Fruit fly (Drosophila melanogaster): ENCODE results near the gene CG6996.
A peak's percentile ranks its signal among the peaks of the same experiment; 100 is the strongest.

Gene CG6996

dm6 chr3L:20194731-20195130 lies 12.6 kb upstream of the CG6996 start (continued):
- no peak for TF ChIP-seq CG8290 (GFP tag; optimal IDR thresholded peaks at IDR 0.05)
- TF ChIP-seq CG8290 (tag; optimal IDR thresholded peaks at IDR 0.05): peak in 1 of 2 experiments; percentile 83
- no peak for TF ChIP-seq Bdp1 (GFP tag; optimal IDR thresholded peaks at IDR 0.05)
- peak; percentile 2 for TF ChIP-seq zfh2 (GFP tag; optimal IDR thresholded peaks at IDR 0.05)
- TF ChIP-seq Oli (tag; optimal IDR thresholded peaks at IDR 0.05): peak; percentile 55
- TF ChIP-seq dm (GFP tag; optimal IDR thresholded peaks at IDR 0.05): no peak
- peak; percentile 14; the same call in 1 of the 3 replicates for TF ChIP-seq Aef1 (GFP tag; IDR thresholded peaks at IDR 0.05)
- peak; percentile 16 for TF ChIP-seq caup (GFP tag; optimal IDR thresholded peaks at IDR 0.05; ENCODE audit: severe bottlenecking)
- peak; percentile 54; the same call in 1 of the 2 replicates for TF ChIP-seq ranshi (GFP tag; IDR thresholded peaks at IDR 0.05)
- no peak for TF ChIP-seq CG18764 (GFP tag; optimal IDR thresholded peaks at IDR 0.05)
- peak; percentile 74 for TF ChIP-seq slbo (GFP tag; IDR thresholded peaks at IDR 0.05)
- TF ChIP-seq chif (GFP tag; optimal IDR thresholded peaks at IDR 0.05): peak; percentile 13 to 16
- TF ChIP-seq CG30020 (tag; optimal IDR thresholded peaks at IDR 0.05): no peak
- TF ChIP-seq CG1602 (GFP tag; optimal IDR thresholded peaks at IDR 0.05): peak; percentile 31
- 0 out of 4 replicates have a peak, but pooled peaks have one; percentile 35 for TF ChIP-seq chinmo (GFP tag; IDR thresholded peaks at IDR 0.05; ENCODE audit: partially characterized antibody)
- TF ChIP-seq CG30431 (GFP tag; optimal IDR thresholded peaks at IDR 0.05): peak; percentile 7
- TF ChIP-seq MTF-1 (GFP tag; optimal IDR thresholded peaks at IDR 0.05; ENCODE audit: borderline replicate concordance): no peak
- TF ChIP-seq prd (optimal IDR thresholded peaks at IDR 0.05): no peak
- TF ChIP-seq prd (GFP tag; IDR thresholded peaks at IDR 0.05): peak; percentile 75
- TF ChIP-seq ase (GFP tag; IDR thresholded peaks at IDR 0.05): no peak
- no peak for TF ChIP-seq tna (GFP tag; IDR thresholded peaks at IDR 0.05; ENCODE audit: partially characterized antibody)
- peak; percentile 1 for TF ChIP-seq az2 (GFP tag; optimal IDR thresholded peaks at IDR 0.05)
- TF ChIP-seq ara (GFP tag; IDR thresholded peaks at IDR 0.05): peak; percentile 26; the same call in 1 of the 2 replicates
- TF ChIP-seq slou (GFP tag; optimal IDR thresholded peaks at IDR 0.05): no peak
- TF ChIP-seq Hr51 (GFP tag; optimal IDR thresholded peaks at IDR 0.05): peak; percentile 2 to 20
- TF ChIP-seq Mrtf (GFP tag; IDR thresholded peaks at IDR 0.05): peak; percentile 62; the same call in 2 of the 3 replicates
- peak; percentile 48 for TF ChIP-seq lilli (GFP tag; optimal IDR thresholded peaks at IDR 0.05)
- no peak for TF ChIP-seq CG15073 (GFP tag; optimal IDR thresholded peaks at IDR 0.05)
- TF ChIP-seq Hsf (GFP tag; optimal IDR thresholded peaks at IDR 0.05): peak; percentile 40
- TF ChIP-seq seq (GFP tag; IDR thresholded peaks at IDR 0.05): peak; percentile 15; the same call in 1 of the 2 replicates
- peak; percentile 41 to 55 for TF ChIP-seq bsh (GFP tag; optimal IDR thresholded peaks at IDR 0.05)
- TF ChIP-seq Chrac-16 (GFP tag; optimal IDR thresholded peaks at IDR 0.05): peak; percentile 30
- peak; percentile 11 for TF ChIP-seq CG8388 (GFP tag; optimal IDR thresholded peaks at IDR 0.05)
- TF ChIP-seq CG10959 (GFP tag; IDR thresholded peaks at IDR 0.05): peak; percentile 41; the same call in 1 of the 2 replicates
- TF ChIP-seq CG10462 (GFP tag; optimal IDR thresholded peaks at IDR 0.05): no peak
- TF ChIP-seq sima (GFP tag; optimal IDR thresholded peaks at IDR 0.05): no peak
- TF ChIP-seq HHEX (GFP tag; optimal IDR thresholded peaks at IDR 0.05): peak; percentile 36
- peak; percentile 59; the same call in 1 of the 3 replicates for TF ChIP-seq otp (GFP tag; IDR thresholded peaks at IDR 0.05)
- peak; percentile 33 for TF ChIP-seq bcd (GFP tag; optimal IDR thresholded peaks at IDR 0.05)
- TF ChIP-seq lmd (GFP tag; IDR thresholded peaks at IDR 0.05): peak; percentile 43; the same call in 1 of the 2 replicates
- peak; percentile 17 for TF ChIP-seq slp2 (GFP tag; optimal IDR thresholded peaks at IDR 0.05)
- TF ChIP-seq CG31365 (tag; optimal IDR thresholded peaks at IDR 0.05): no peak
- TF ChIP-seq CG4820 (GFP tag; optimal IDR thresholded peaks at IDR 0.05): peak; percentile 8
- TF ChIP-seq CG3281 (GFP tag; optimal IDR thresholded peaks at IDR 0.05): peak; percentile 32
- peak; percentile 40 for TF ChIP-seq nmo (GFP tag; optimal IDR thresholded peaks at IDR 0.05)
- TF ChIP-seq CG13624 (GFP tag; optimal IDR thresholded peaks at IDR 0.05): peak; percentile 11
- TF ChIP-seq CG16813 (GFP tag; IDR thresholded peaks at IDR 0.05; ENCODE audit: partially characterized antibody): no peak
- peak; percentile 49; the same call in 1 of the 2 replicates for TF ChIP-seq al (GFP tag; IDR thresholded peaks at IDR 0.05)
- TF ChIP-seq dpn (GFP tag; optimal IDR thresholded peaks at IDR 0.05): peak; percentile 38 to 50
- no peak for TF ChIP-seq hb (GFP tag; IDR thresholded peaks at IDR 0.05; ENCODE audit: partially characterized antibody)
- TF ChIP-seq NFAT (GFP tag; IDR thresholded peaks at IDR 0.05): 0 out of 2 replicates have a peak, but pooled peaks have one; percentile 8

All from whole organism, embryonic.